Fruit fly (Drosophila melanogaster) Kc167 (cell line): Measurements from ENCODE around the gene lwr.

ENCODE experiments used
- Myc ChIP-seq: fragments of >200 bp; optimal IDR thresholded peaks from 2 replicates; lab custom pipeline; 2017; ENCODE audit warnings: missing external identifiers
- Sin3A ChIP-seq: fragments of >200 bp; optimal IDR thresholded peaks from 2 replicates; lab custom pipeline; 2018; ENCODE audit warnings: missing external identifiers
- h ChIP-seq: fragments of >200 bp; optimal IDR thresholded peaks from 3 replicates; lab custom pipeline; 2018; ENCODE audit warnings: missing external identifiers
- insv ChIP-seq: fragments of >200 bp; optimal IDR thresholded peaks from 3 replicates; lab custom pipeline; 2018; ENCODE audit warnings: missing external identifiers
- psq ChIP-seq: fragments of >200 bp; optimal IDR thresholded peaks from 2 replicates; lab custom pipeline; 2017; ENCODE audit warnings: missing external identifiers

DNA sequence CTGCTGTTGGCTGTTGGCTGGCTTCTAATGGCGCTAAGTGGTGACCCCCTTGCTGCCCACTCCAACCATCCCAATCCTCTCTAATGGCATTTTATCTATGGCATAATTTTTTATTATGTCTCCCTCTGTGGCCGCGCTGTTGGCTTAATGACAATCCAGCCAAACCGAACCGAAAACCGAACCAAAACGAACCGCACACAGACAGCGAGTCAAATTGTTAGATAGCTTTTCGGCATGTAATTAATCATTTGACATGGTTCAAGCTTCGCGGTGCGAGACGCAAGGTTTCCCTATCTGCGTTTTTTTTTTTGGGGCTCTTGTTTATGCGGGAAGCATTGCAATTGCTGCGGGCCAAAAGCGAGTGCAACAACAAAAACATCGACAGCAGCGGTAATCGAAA is 14.7 kb downstream of the lwr start:
- TF ChIP-seq Sin3A (lab: Kevin White, UChicago) (no peak), psq (lab: Kevin White, UChicago) (no peak), insv (no peak), Myc (no peak), h (lab: Kevin White, UChicago) (no peak)
